Worm (Caenorhabditis elegans) whole organism, L2 larva: ENCODE results near the gene gba-1.

Source experiments
- ZK546.5 ChIP-seq: sonication (generic microtip); optimal IDR thresholded peaks from 2 replicates; lab custom pipeline; 2017; ENCODE audit warnings: missing biosample characterization, missing genetic modification characterization
- elt-3 ChIP-seq: sonication (generic microtip); optimal IDR thresholded peaks from 2 replicates; lab custom pipeline; 2017; ENCODE audit warnings: missing biosample characterization, missing genetic modification characterization
- lin-39 ChIP-seq: fragments of 150-350 bp; optimal IDR thresholded peaks from 2 replicates; lab custom pipeline; 2014; ENCODE audit warnings: missing biosample characterization, missing genetic modification reagents, missing genetic modification characterization
- nhr-12 ChIP-seq: fragments of 150-350 bp; optimal IDR thresholded peaks from 2 replicates; lab custom pipeline; 2014; ENCODE audit warnings: missing biosample characterization, missing genetic modification characterization
- nhr-25 ChIP-seq: fragments of 150-350 bp; sonication (generic microtip); optimal IDR thresholded peaks from 3 replicates; lab custom pipeline; 2014; ENCODE audit warnings: missing biosample characterization, missing genetic modification characterization

DNA sequence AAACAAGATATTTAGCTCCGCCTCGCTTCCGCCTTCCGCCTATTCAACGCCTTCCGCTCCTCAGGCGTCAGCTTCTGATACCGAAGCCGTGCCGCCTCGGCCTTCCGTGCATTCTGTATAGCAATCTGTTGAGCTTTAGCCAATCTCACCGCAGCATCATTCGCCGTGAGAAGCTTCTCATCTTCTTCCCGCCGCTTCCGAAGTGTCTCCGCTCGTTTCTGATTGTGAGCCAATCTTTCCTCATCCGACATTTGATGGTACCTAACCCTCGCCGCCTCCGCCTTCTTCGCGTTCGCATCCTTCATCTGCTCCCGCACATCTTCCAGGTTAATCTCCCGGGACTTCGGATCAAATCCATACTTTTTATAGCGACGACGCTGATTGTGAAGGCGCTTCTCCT lies 39.0 kb downstream of the gba-1 start:
- TF ChIP-seq elt-3 (no peak), nhr-12 (tag; lab: Kevin White, UChicago) (no peak), nhr-25 (tag; lab: Kevin White, UChicago) (no peak), ZK546.5 (tag; lab: Kevin White, UChicago) (no peak), lin-39 (tag; lab: Kevin White, UChicago) (no peak)
